Worm (Caenorhabditis elegans): Measurements from ENCODE around the gene mig-21.

The mig-21 gene

ce11 chrIII:5872288-5872687 is 5.9 kb downstream of the mig-21 start:
- TF ChIP-seq aha-1 (tag; optimal IDR thresholded peaks at IDR 0.05): no peak
- no peak for TF ChIP-seq sup-37 (GFP tag; optimal IDR thresholded peaks at IDR 0.05)
- peak; percentile 23 for TF ChIP-seq nhr-71 (tag; optimal IDR thresholded peaks at IDR 0.05)
- no peak for TF ChIP-seq jun-1 (tag; optimal IDR thresholded peaks at IDR 0.05)
- no peak for TF ChIP-seq ceh-63 (GFP tag; optimal IDR thresholded peaks at IDR 0.05)
- TF ChIP-seq unc-98 (GFP tag; IDR thresholded peaks at IDR 0.05): no peak
- TF ChIP-seq tlp-1 (tag; optimal IDR thresholded peaks at IDR 0.05): no peak
- TF ChIP-seq lir-3 (tag; optimal IDR thresholded peaks at IDR 0.05; ENCODE audit: poor library complexity): no peak
- TF ChIP-seq lin-14 (GFP tag; optimal IDR thresholded peaks at IDR 0.05): peak; percentile 31
- TF ChIP-seq xbp-1 (tag; optimal IDR thresholded peaks at IDR 0.05): no peak
- no peak for TF ChIP-seq unc-30 (tag; optimal IDR thresholded peaks at IDR 0.05)
- no peak for TF ChIP-seq fkh-10 (GFP tag; optimal IDR thresholded peaks at IDR 0.05)
- peak; percentile 42 for TF ChIP-seq rnt-1 (tag; optimal IDR thresholded peaks at IDR 0.05)
- peak; percentile 90 for TF ChIP-seq fkh-4 (tag; optimal IDR thresholded peaks at IDR 0.05; ENCODE audit: borderline replicate concordance)
- TF ChIP-seq lin-35 (GFP tag; optimal IDR thresholded peaks at IDR 0.05): no peak
- no peak for TF ChIP-seq ztf-4 (tag; optimal IDR thresholded peaks at IDR 0.05)
- TF ChIP-seq dsc-1 (tag; optimal IDR thresholded peaks at IDR 0.05): peak; percentile 98
- no peak for TF ChIP-seq fos-1 (tag; optimal IDR thresholded peaks at IDR 0.05)
- TF ChIP-seq unc-130 (tag; optimal IDR thresholded peaks at IDR 0.05): no peak
- TF ChIP-seq hlh-4 (tag; optimal IDR thresholded peaks at IDR 0.05): no peak
- no peak for TF ChIP-seq grh-1 (GFP tag; IDR thresholded peaks at IDR 0.05)
- no peak for TF ChIP-seq tbx-2 (tag; optimal IDR thresholded peaks at IDR 0.05)
- TF ChIP-seq nhr-77 (tag; optimal IDR thresholded peaks at IDR 0.05): no peak
- no peak for TF ChIP-seq swsn-7 (tag; optimal IDR thresholded peaks at IDR 0.05)
- TF ChIP-seq skn-1 (tag; optimal IDR thresholded peaks at IDR 0.05): no peak
- no peak for TF ChIP-seq C34B4.2 (tag; optimal IDR thresholded peaks at IDR 0.05)

- TF ChIP-seq ceh-90 (tag; optimal IDR thresholded peaks at IDR 0.05) (peak; percentile 91), C16A3.4 (tag; optimal IDR thresholded peaks at IDR 0.05) (peak; percentile 81), C34B4.2 (tag; optimal IDR thresholded peaks at IDR 0.05) (no peak), ces-1 (GFP tag; optimal IDR thresholded peaks at IDR 0.05) (no peak), lin-15B (tag; optimal IDR thresholded peaks at IDR 0.05) (peak; percentile 19), dpl-1 (GFP tag; optimal IDR thresholded peaks at IDR 0.05) (peak; percentile 95 to 97 (median 96)), pax-3 (tag; optimal IDR thresholded peaks at IDR 0.05) (peak; percentile 88), sptf-1 (tag; optimal IDR thresholded peaks at IDR 0.05) (no peak), sox-4 (tag; optimal IDR thresholded peaks at IDR 0.05) (peak; percentile 92), grh-1 (GFP tag; IDR thresholded peaks at IDR 0.05) (peak; percentile 62), efl-1 (optimal IDR thresholded peaks at IDR 0.05) (peak; percentile 97 to 98), efl-1 (GFP tag; optimal IDR thresholded peaks at IDR 0.05 in 1 of 2) (peak; percentile 96 to 100), hpl-2 (GFP tag; optimal IDR thresholded peaks at IDR 0.05) (no peak), pag-3 (tag; optimal IDR thresholded peaks at IDR 0.05; ENCODE audit: borderline replicate concordance, insufficient read depth) (no peak), tlp-1 (tag; optimal IDR thresholded peaks at IDR 0.05) (no peak), unc-86 (tag; optimal IDR thresholded peaks at IDR 0.05) (peak; percentile 79), hlh-4 (tag; optimal IDR thresholded peaks at IDR 0.05) (peak; percentile 50), snpc-4 (tag; optimal IDR thresholded peaks at IDR 0.05) (peak; percentile 2), jun-1 (tag; optimal IDR thresholded peaks at IDR 0.05) (peak; percentile 72), zip-4 (GFP tag; optimal IDR thresholded peaks at IDR 0.05) (peak; percentile 51), unc-62 (GFP tag; optimal IDR thresholded peaks at IDR 0.05) (no peak), irx-1 (tag; optimal IDR thresholded peaks at IDR 0.05) (peak; percentile 91), xbp-1 (tag; optimal IDR thresholded peaks at IDR 0.05) (peak; percentile 89), nhr-47 (tag; optimal IDR thresholded peaks at IDR 0.05) (peak; percentile 93), tbx-2 (tag; optimal IDR thresholded peaks at IDR 0.05) (peak; percentile 91), snu-23 (GFP tag; optimal IDR thresholded peaks at IDR 0.05) (peak; percentile 90), nhr-19 (GFP tag; conservative IDR thresholded peaks at IDR 0.05) (peak; percentile 89), swsn-7 (tag; optimal IDR thresholded peaks at IDR 0.05) (peak; percentile 89), hlh-17 (GFP tag; optimal IDR thresholded peaks at IDR 0.05; ENCODE audit: borderline replicate concordance) (no peak), ceh-8 (GFP tag; optimal IDR thresholded peaks at IDR 0.05) (peak; percentile 84), nhr-28 (tag; optimal IDR thresholded peaks at IDR 0.05) (no peak), ceh-88 (GFP tag; IDR thresholded peaks at IDR 0.05) (no peak), egl-27 (tag; optimal IDR thresholded peaks at IDR 0.05) (no peak), skn-1 (tag; optimal IDR thresholded peaks at IDR 0.05) (peak; percentile 70), ama-1 (optimal IDR thresholded peaks at IDR 0.05) (no peak), rnt-1 (tag; optimal IDR thresholded peaks at IDR 0.05) (peak; percentile 99)
Observed at ce11 chrIII:5871760-5872159, 6.4 kb downstream of the mig-21 start, which contains the start of the genes F01F1.11 and F01F1.3. Gene F01F1.11 (minus strand): TSS chrIII:5871877. Gene F01F1.3 (plus strand): TSS chrIII:5871938.
